Worm (Caenorhabditis elegans): ENCODE results near the gene C27A7.8.

DNA sequence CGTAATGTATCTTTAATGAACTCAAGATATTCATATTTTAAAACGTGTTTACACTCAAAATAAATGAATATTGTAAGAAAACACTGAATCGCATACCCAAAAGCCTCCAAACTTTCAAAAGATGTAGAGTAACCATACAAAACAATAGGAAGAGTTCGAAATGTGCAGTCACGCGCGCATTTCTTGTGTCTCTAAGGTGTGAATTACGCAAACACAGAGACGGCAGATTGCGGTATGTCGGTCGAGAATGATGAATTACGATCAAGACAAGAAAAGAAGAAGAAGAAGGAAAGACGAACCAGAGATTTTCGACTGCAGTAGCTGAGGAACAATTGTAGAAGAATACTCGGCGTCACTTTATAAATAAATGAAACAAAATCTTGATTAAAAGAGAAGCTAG is 41.5 kb upstream of the C27A7.8 start, which contains the start of gene lhpp-1:
- TF ChIP-seq ama-1 (optimal IDR thresholded peaks at IDR 0.05) (no peak), ama-1 (GFP tag; optimal IDR thresholded peaks at IDR 0.05) (no peak), nhr-179 (tag; optimal IDR thresholded peaks at IDR 0.05) (no peak), mes-4 (tag; optimal IDR thresholded peaks at IDR 0.05) (no peak), ztf-6 (GFP tag; IDR thresholded peaks at IDR 0.05) (no peak), ZK185.1 (tag; optimal IDR thresholded peaks at IDR 0.05; ENCODE audit: poor library complexity, severe bottlenecking) (no peak), pha-4 (tag; optimal IDR thresholded peaks at IDR 0.05) (no peak), lin-54 (GFP tag; optimal IDR thresholded peaks at IDR 0.05) (no peak), mel-28 (tag; optimal IDR thresholded peaks at IDR 0.05; ENCODE audit: borderline replicate concordance) (no peak), atf-7 (tag; optimal IDR thresholded peaks at IDR 0.05) (no peak), lin-26 (GFP tag; IDR thresholded peaks at IDR 0.05) (no peak), rec-8 (tag; optimal IDR thresholded peaks at IDR 0.05) (no peak)
